Worm (Caenorhabditis elegans): Measurements from ENCODE around the gene srd-5.

Gene srd-5

ce11 chrIV:5701646-5702045 is 27.3 kb upstream of the srd-5 start:
- TF ChIP-seq ceh-82 (tag; optimal IDR thresholded peaks at IDR 0.05) (no peak), nhr-25 (tag; optimal IDR thresholded peaks at IDR 0.05) (peak; percentile 50)

ce11 chrIV:5700372-5700771 is 26.0 kb upstream of the srd-5 start:
- TF ChIP-seq nhr-25 (tag; optimal IDR thresholded peaks at IDR 0.05) (peak; percentile 64), R02D3.7 (tag; optimal IDR thresholded peaks at IDR 0.05) (no peak), ZK546.5 (tag; optimal IDR thresholded peaks at IDR 0.05) (no peak)

DNA sequence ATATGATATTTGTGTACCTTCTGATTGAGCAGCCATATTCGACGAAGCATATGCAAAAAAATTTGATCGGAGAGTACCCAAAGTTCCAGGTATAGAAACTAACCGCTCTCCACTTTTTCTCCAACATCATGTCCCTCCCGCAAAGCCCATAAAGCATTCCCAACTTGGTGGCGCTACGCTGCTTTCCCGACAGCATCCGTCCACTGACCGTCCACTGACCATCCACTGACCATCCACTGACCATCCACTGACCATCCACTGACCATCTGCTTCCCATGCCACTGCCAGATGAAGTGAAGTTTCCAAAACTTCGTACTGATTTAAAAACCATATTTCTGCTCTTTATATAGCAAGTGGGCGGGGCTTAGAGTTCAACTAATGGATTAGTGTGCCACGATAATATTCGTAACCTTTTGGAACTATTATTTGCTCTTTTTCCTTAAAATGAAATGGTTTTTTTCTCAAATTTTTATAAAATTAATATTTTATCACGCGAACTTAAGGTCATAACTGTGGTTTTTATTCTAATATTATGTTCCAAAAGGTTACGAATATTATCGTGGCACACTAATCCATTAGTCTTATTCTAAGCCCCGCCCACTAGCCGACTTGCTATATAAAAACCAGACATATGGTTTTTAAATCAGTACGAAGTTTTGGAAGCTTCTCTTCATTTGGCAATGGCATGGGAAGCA is 16.2 kb upstream of the srd-5 start, which contains the start of gene C55C3.8:
C55C3.8 (plus strand) TSS at position 645 of the 695 bp plus-strand sequence.
- TF ChIP-seq sea-2 (GFP tag; optimal IDR thresholded peaks at IDR 0.05) (no peak), jun-1 (tag; optimal IDR thresholded peaks at IDR 0.05) (no peak), lin-15B (tag; optimal IDR thresholded peaks at IDR 0.05) (no peak), R02D3.7 (tag; optimal IDR thresholded peaks at IDR 0.05) (no peak), nfya-1 (tag; optimal IDR thresholded peaks at IDR 0.05; ENCODE audit: insufficient read depth) (no peak), daf-12 (tag; optimal IDR thresholded peaks at IDR 0.05) (no peak), elt-3 (tag; optimal IDR thresholded peaks at IDR 0.05) (no peak), ceh-9 (tag; optimal IDR thresholded peaks at IDR 0.05) (no peak), aly-2 (tag; optimal IDR thresholded peaks at IDR 0.05) (no peak), snpc-4 (tag; optimal IDR thresholded peaks at IDR 0.05) (no peak), nhr-12 (tag; optimal IDR thresholded peaks at IDR 0.05) (no peak), ceh-16 (tag; optimal IDR thresholded peaks at IDR 0.05) (no peak), lsy-12 (tag; optimal IDR thresholded peaks at IDR 0.05) (no peak), ztf-11 (tag; optimal IDR thresholded peaks at IDR 0.05) (no peak), lin-39 (tag; optimal IDR thresholded peaks at IDR 0.05) (no peak), nhr-25 (tag; optimal IDR thresholded peaks at IDR 0.05) (no peak), skn-1 (tag; optimal IDR thresholded peaks at IDR 0.05) (no peak)

DNA sequence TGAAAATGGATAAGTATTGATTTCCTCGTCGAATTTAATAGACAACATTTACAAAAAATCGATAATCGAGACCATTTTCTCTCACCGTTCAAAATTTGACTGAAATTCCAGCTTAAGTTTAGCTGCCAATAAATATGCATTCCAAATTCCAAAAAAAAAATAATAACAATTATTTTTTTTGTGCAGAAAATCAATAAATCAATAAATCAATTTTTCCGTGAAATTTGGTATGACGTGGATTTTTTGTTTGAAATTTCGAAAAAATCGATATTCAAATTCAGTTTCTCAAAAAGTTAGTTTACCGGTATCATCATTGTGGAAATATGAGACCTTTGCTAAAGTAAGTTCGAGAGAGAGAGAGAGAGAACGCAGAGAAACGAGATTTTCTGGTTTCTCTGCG is 10.7 kb upstream of the srd-5 start, which contains the start of gene C55C3.3:
C55C3.3 (plus strand) TSS at position 274 of the 400 bp plus-strand sequence.
- TF ChIP-seq tbx-2 (tag; optimal IDR thresholded peaks at IDR 0.05) = no peak
- TF ChIP-seq ceh-28 (tag; optimal IDR thresholded peaks at IDR 0.05) = peak; percentile 97

ce11 chrIV:5682547-5683234 is 8.4 kb upstream of the srd-5 start, which contains the start of the genes C55C3.7 and C55C3.6:
TSS of gene C55C3.7 (minus strand) at chrIV:5682647.
TSS of gene C55C3.6 (plus strand) at chrIV:5683184.
- no peak for TF ChIP-seq ceh-16 (tag; optimal IDR thresholded peaks at IDR 0.05)
- TF ChIP-seq tbx-2 (tag; optimal IDR thresholded peaks at IDR 0.05) = no peak
- no peak for TF ChIP-seq pha-4 (tag; optimal IDR thresholded peaks at IDR 0.05)
- no peak for TF ChIP-seq nhr-43 (tag; optimal IDR thresholded peaks at IDR 0.05; ENCODE audit: poor library complexity, severe bottlenecking)
- TF ChIP-seq elt-3 (tag; optimal IDR thresholded peaks at IDR 0.05) = no peak
- no peak for TF ChIP-seq unc-62 (GFP tag; optimal IDR thresholded peaks at IDR 0.05)
- TF ChIP-seq mdl-1 (tag; optimal IDR thresholded peaks at IDR 0.05) = no peak
- TF ChIP-seq ama-1 (optimal IDR thresholded peaks at IDR 0.05) = no peak
- no peak for TF ChIP-seq ZK546.5 (tag; optimal IDR thresholded peaks at IDR 0.05)
- TF ChIP-seq fos-1 (tag; optimal IDR thresholded peaks at IDR 0.05) = no peak
- no peak for TF ChIP-seq eor-1 (tag; optimal IDR thresholded peaks at IDR 0.05)
- no peak for TF ChIP-seq skn-1 (tag; optimal IDR thresholded peaks at IDR 0.05)

DNA sequence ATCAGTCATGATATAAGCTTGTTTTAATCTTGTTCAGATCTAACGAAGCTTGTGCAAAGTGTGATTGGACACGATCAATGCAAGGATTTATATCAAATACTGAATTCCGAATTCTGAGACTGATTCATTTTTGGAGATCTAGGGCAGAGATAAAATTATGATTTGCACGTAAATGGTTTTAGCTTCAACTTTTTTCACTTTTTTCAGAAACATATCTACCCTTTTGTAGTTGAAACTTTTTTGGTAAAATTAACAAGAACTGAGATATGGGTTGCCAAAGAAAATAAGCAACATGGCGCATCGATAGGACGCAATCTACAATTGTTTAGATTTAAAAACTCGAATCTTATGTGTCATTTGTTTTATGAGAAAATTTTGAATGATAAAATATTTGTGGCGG is 3.7 kb upstream of the srd-5 start, which contains the start of gene C55C3.4:
C55C3.4 (minus strand) TSS at position 101 of the 400 bp plus-strand sequence.
- TF ChIP-seq ceh-9 (tag; optimal IDR thresholded peaks at IDR 0.05) = no peak
- no peak for TF ChIP-seq nhr-67 (tag; optimal IDR thresholded peaks at IDR 0.05)
- no peak for TF ChIP-seq lin-39 (tag; optimal IDR thresholded peaks at IDR 0.05)
- TF ChIP-seq elt-2 (tag; optimal IDR thresholded peaks at IDR 0.05) = no peak
- TF ChIP-seq fkh-2 (tag; optimal IDR thresholded peaks at IDR 0.05) = no peak
- TF ChIP-seq nhr-28 (tag; optimal IDR thresholded peaks at IDR 0.05) = no peak
- TF ChIP-seq ztf-11 (tag; optimal IDR thresholded peaks at IDR 0.05) = no peak
- no peak for TF ChIP-seq daf-12 (tag; optimal IDR thresholded peaks at IDR 0.05)
- TF ChIP-seq nhr-43 (tag; optimal IDR thresholded peaks at IDR 0.05; ENCODE audit: poor library complexity, severe bottlenecking) = no peak
- TF ChIP-seq egl-5 (tag; optimal IDR thresholded peaks at IDR 0.05) = no peak
- no peak for TF ChIP-seq ceh-28 (tag; optimal IDR thresholded peaks at IDR 0.05)
- no peak for TF ChIP-seq elt-1 (tag; optimal IDR thresholded peaks at IDR 0.05)
- TF ChIP-seq skn-1 (tag; optimal IDR thresholded peaks at IDR 0.05) = no peak
- no peak for TF ChIP-seq eor-1 (tag; optimal IDR thresholded peaks at IDR 0.05)
- no peak for TF ChIP-seq hmg-11 (tag; optimal IDR thresholded peaks at IDR 0.05)
- TF ChIP-seq zag-1 (tag; optimal IDR thresholded peaks at IDR 0.05) = no peak
- no peak for TF ChIP-seq nhr-23 (tag; optimal IDR thresholded peaks at IDR 0.05)
